Fruit fly (Drosophila melanogaster) whole organism, embryonic: ENCODE results near the gene Ugt35A1.

ENCODE experiments used
- Abd-B ChIP-seq: fragments of 200-800 bp; sonication (Bioruptor generic); optimal IDR thresholded peaks from 2 replicates; lab custom pipeline; 2018; ENCODE audit warnings: missing biosample characterization, mild to moderate bottlenecking, missing genetic modification characterization, moderate library complexity
- Ada2b ChIP-seq: fragments of 200-800 bp; sonication (Bioruptor generic); IDR thresholded peaks from 2 replicates; pipeline ENCODE4 v1.3.6; 2022; ENCODE audit warnings: missing biosample characterization, missing genetic modification characterization
- Atf-2 ChIP-seq: fragments of 200-800 bp; sonication (Bioruptor generic); optimal IDR thresholded peaks from 2 replicates; lab custom pipeline; 2016; ENCODE audit warnings: missing biosample characterization, missing genetic modification characterization
- Atf3 ChIP-seq: fragments of 200-800 bp; sonication (Bioruptor generic); optimal IDR thresholded peaks from 3 replicates; lab custom pipeline; 2016; ENCODE audit warnings: missing biosample characterization, missing genetic modification characterization
- Bdp1 ChIP-seq: fragments of 200-800 bp; sonication (Bioruptor generic); optimal IDR thresholded peaks from 3 replicates; lab custom pipeline; 2016; ENCODE audit warnings: missing biosample characterization, missing genetic modification characterization
- BtbVII ChIP-seq: fragments of 200-800 bp; sonication (Bioruptor generic); optimal IDR thresholded peaks from 3 replicates; lab custom pipeline; 2017; ENCODE audit warnings: missing biosample characterization, mild to moderate bottlenecking, missing genetic modification characterization
- CG10321 ChIP-seq: fragments of 200-800 bp; sonication (Bioruptor generic); IDR thresholded peaks from 2 replicates; pipeline ENCODE4 v1.3.6; 2022; ENCODE audit warnings: missing biosample characterization, missing genetic modification characterization
- CG10959 ChIP-seq: fragments of 200-800 bp; sonication (Bioruptor generic); IDR thresholded peaks from 2 replicates; pipeline ENCODE4 v1.3.6; 2022; ENCODE audit warnings: missing biosample characterization, missing genetic modification characterization
- CG11093 ChIP-seq: fragments of 200-800 bp; sonication (Bioruptor generic); IDR thresholded peaks from 3 replicates; pipeline ENCODE4 v1.3.6; 2022; ENCODE audit warnings: missing biosample characterization, missing genetic modification characterization
- CG11456 ChIP-seq: fragments of 200-800 bp; sonication (Bioruptor generic); IDR thresholded peaks from 3 replicates; pipeline ENCODE4 v1.3.6; 2022; ENCODE audit warnings: missing biosample characterization, missing genetic modification characterization
- CG11723 ChIP-seq: fragments of 200-800 bp; sonication (Bioruptor generic); optimal IDR thresholded peaks from 2 replicates; lab custom pipeline; 2017; ENCODE audit warnings: missing biosample characterization, mild to moderate bottlenecking, missing genetic modification characterization
- CG12219 ChIP-seq: fragments of 200-800 bp; sonication (Bioruptor generic); optimal IDR thresholded peaks from 3 replicates; lab custom pipeline; 2018; ENCODE audit warnings: missing biosample characterization, mild to moderate bottlenecking, missing genetic modification characterization
- CG13287 ChIP-seq: fragments of 200-800 bp; sonication (Bioruptor generic); IDR thresholded peaks from 2 replicates; pipeline ENCODE4 v1.3.6; 2022; ENCODE audit warnings: missing biosample characterization, missing genetic modification characterization; ENCODE audit not compliant: partially characterized antibody
- CG14050 ChIP-seq: fragments of 200-800 bp; sonication (Bioruptor generic); IDR thresholded peaks from 3 replicates; pipeline ENCODE4 v1.3.6; 2022; ENCODE audit warnings: missing biosample characterization, missing genetic modification characterization
- CG2120 ChIP-seq: fragments of 200-800 bp; sonication (Bioruptor generic); optimal IDR thresholded peaks from 3 replicates; lab custom pipeline; 2016; ENCODE audit warnings: missing biosample characterization, missing genetic modification characterization
- CG30020 ChIP-seq: fragments of 200-800 bp; optimal IDR thresholded peaks from 2 replicates; lab custom pipeline; 2019; ENCODE audit warnings: missing biosample characterization, mild to moderate bottlenecking, missing genetic modification characterization, moderate library complexity
- CG4360 ChIP-seq: fragments of 200-800 bp; sonication (Bioruptor generic); IDR thresholded peaks from 2 replicates; pipeline ENCODE4 v1.3.6; 2022; ENCODE audit warnings: missing biosample characterization, missing genetic modification characterization
- CG4820 ChIP-seq: fragments of 200-800 bp; sonication (Bioruptor generic); optimal IDR thresholded peaks from 3 replicates; lab custom pipeline; 2016; ENCODE audit warnings: missing biosample characterization, missing genetic modification characterization
- CG7839 ChIP-seq: fragments of 200-800 bp; sonication (Bioruptor generic); optimal IDR thresholded peaks from 3 replicates; lab custom pipeline; 2018; ENCODE audit warnings: missing biosample characterization, mild to moderate bottlenecking, missing genetic modification characterization, moderate library complexity
- CG9215 ChIP-seq: fragments of 200-800 bp; sonication (Bioruptor generic); IDR thresholded peaks from 2 replicates; pipeline ENCODE4 v1.3.6; 2022; ENCODE audit warnings: missing biosample characterization, missing genetic modification characterization
- E2f2 ChIP-seq: fragments of 200-800 bp; sonication (Bioruptor generic); IDR thresholded peaks from 2 replicates; pipeline ENCODE4 v1.3.6; 2022; ENCODE audit warnings: missing biosample characterization, missing genetic modification characterization
- HLH3B ChIP-seq: fragments of 200-800 bp; sonication (Bioruptor generic); IDR thresholded peaks from 2 replicates; pipeline ENCODE4 v1.3.6; 2022; ENCODE audit warnings: missing biosample characterization, missing genetic modification characterization
- Hmx ChIP-seq: fragments of 200-800 bp; sonication (Bioruptor generic); optimal IDR thresholded peaks from 2 replicates; lab custom pipeline; 2016; ENCODE audit warnings: missing biosample characterization, missing genetic modification characterization
- Hr78 ChIP-seq, 2 experiments: fragments of 200-800 bp in 1 of 2; fragments of >200 bp in 1 of 2; sonication (Bioruptor generic) in 1 of 2; optimal IDR thresholded peaks; 2 replicates each; lab custom pipeline; 2017 to 2019; ENCODE audit warnings: missing biosample characterization in 2 of 2, missing genetic modification characterization in 2 of 2, mild to moderate bottlenecking in 1 of 2, moderate library complexity in 1 of 2
- Kr ChIP-seq: fragments of 200-800 bp; sonication (Bioruptor generic); optimal IDR thresholded peaks from 2 replicates; lab custom pipeline; 2017; ENCODE audit warnings: missing biosample characterization, mild to moderate bottlenecking, missing genetic modification characterization
- Mrtf ChIP-seq: fragments of 200-800 bp; sonication (Bioruptor generic); IDR thresholded peaks from 3 replicates; pipeline ENCODE4 v1.3.6; 2022; ENCODE audit warnings: missing biosample characterization, missing genetic modification characterization
- Oli ChIP-seq: fragments of 200-800 bp; sonication (Bioruptor generic); optimal IDR thresholded peaks from 2 replicates; lab custom pipeline; 2018; ENCODE audit warnings: missing biosample characterization, mild to moderate bottlenecking, missing genetic modification characterization, moderate library complexity
- Ssrp ChIP-seq: fragments of 200-800 bp; sonication (Bioruptor generic); optimal IDR thresholded peaks from 2 replicates; lab custom pipeline; 2018; ENCODE audit warnings: missing biosample characterization, mild to moderate bottlenecking, missing genetic modification characterization, moderate library complexity
- ap ChIP-seq: fragments of 200-800 bp; sonication (Bioruptor generic); IDR thresholded peaks from 2 replicates; pipeline ENCODE4 v1.3.6; 2022; ENCODE audit warnings: missing biosample characterization, missing genetic modification characterization
- caup ChIP-seq: fragments of 200-800 bp; sonication (Bioruptor generic); optimal IDR thresholded peaks from 3 replicates; lab custom pipeline; 2017; ENCODE audit warnings: missing biosample characterization, mild to moderate bottlenecking, missing genetic modification characterization, moderate library complexity; ENCODE audit not compliant: severe bottlenecking
- dimm ChIP-seq: fragments of 200-800 bp; sonication (Bioruptor generic); IDR thresholded peaks from 2 replicates; pipeline ENCODE4 v1.3.6; 2022; ENCODE audit warnings: missing biosample characterization, missing genetic modification characterization
- en ChIP-seq: fragments of 200-800 bp; sonication (Bioruptor generic); optimal IDR thresholded peaks from 2 replicates; lab custom pipeline; 2016; ENCODE audit warnings: missing biosample characterization, missing genetic modification characterization
- fu2 ChIP-seq: fragments of 200-800 bp; sonication (Bioruptor generic); optimal IDR thresholded peaks from 2 replicates; lab custom pipeline; 2016; ENCODE audit warnings: missing biosample characterization, missing genetic modification characterization
- gce ChIP-seq: fragments of 200-800 bp; sonication (Bioruptor generic); IDR thresholded peaks from 3 replicates; pipeline ENCODE4 v1.3.6; 2022; ENCODE audit warnings: missing biosample characterization, missing genetic modification characterization
- gcm2 ChIP-seq: fragments of 200-800 bp; sonication (Bioruptor generic); optimal IDR thresholded peaks from 2 replicates; lab custom pipeline; 2016; ENCODE audit warnings: missing biosample characterization, missing genetic modification characterization
- h ChIP-seq: fragments of >200 bp; optimal IDR thresholded peaks from 2 replicates; lab custom pipeline; 2017
- her ChIP-seq: fragments of 200-800 bp; sonication (Bioruptor generic); optimal IDR thresholded peaks from 2 replicates; lab custom pipeline; 2016; ENCODE audit warnings: missing biosample characterization, missing genetic modification characterization
- insv ChIP-seq, 2 experiments: fragments of 200-800 bp; sonication (Bioruptor generic); optimal IDR thresholded peaks; 3 replicates each; lab custom pipeline; 2016 to 2018; ENCODE audit warnings: missing biosample characterization in 2 of 2, missing genetic modification characterization in 2 of 2
- lov ChIP-seq, 2 experiments: fragments of 200-800 bp in 1 of 2; fragments of >200 bp in 1 of 2; sonication (Bioruptor generic) in 1 of 2; IDR thresholded peaks in 1 of 2; optimal IDR thresholded peaks in 1 of 2; 2 replicates in 1 of 2; 3 replicates in 1 of 2; pipeline versions ENCODE4 v1.3.6 to Lab custom; 2017 to 2022; ENCODE audit warnings: missing biosample characterization in 1 of 2, missing genetic modification characterization in 1 of 2
- luna ChIP-seq: fragments of 200-800 bp; sonication (Bioruptor generic); optimal IDR thresholded peaks from 2 replicates; lab custom pipeline; 2016; ENCODE audit warnings: missing biosample characterization, missing genetic modification characterization
- mam ChIP-seq: fragments of 200-800 bp; sonication (Bioruptor generic); optimal IDR thresholded peaks from 3 replicates; lab custom pipeline; 2016; ENCODE audit warnings: missing biosample characterization, missing genetic modification characterization
- nom ChIP-seq: fragments of 200-800 bp; sonication (Bioruptor generic); optimal IDR thresholded peaks from 2 replicates; lab custom pipeline; 2017; ENCODE audit warnings: missing biosample characterization, missing genetic modification characterization, mild to moderate bottlenecking, moderate library complexity, missing genetic modification reagents
- scrt ChIP-seq: fragments of 200-800 bp; sonication (Bioruptor generic); optimal IDR thresholded peaks from 2 replicates; lab custom pipeline; 2018; ENCODE audit warnings: missing biosample characterization, mild to moderate bottlenecking, missing genetic modification characterization, moderate library complexity
- sna ChIP-seq: fragments of 200-800 bp; sonication (Bioruptor generic); IDR thresholded peaks from 2 replicates; pipeline ENCODE4 v1.3.6; 2022; ENCODE audit warnings: missing biosample characterization, missing genetic modification characterization; ENCODE audit not compliant: partially characterized antibody
- stwl ChIP-seq: fragments of 200-800 bp; sonication (Bioruptor generic); optimal IDR thresholded peaks from 3 replicates; lab custom pipeline; 2018; ENCODE audit warnings: missing biosample characterization, mild to moderate bottlenecking, missing genetic modification characterization, moderate library complexity
- tll ChIP-seq, 2 experiments: fragments of 200-800 bp in 1 of 2; fragments of >200 bp in 1 of 2; sonication (Bioruptor generic) in 1 of 2; optimal IDR thresholded peaks; 2 replicates each; lab custom pipeline; 2017 to 2019; ENCODE audit warnings: missing biosample characterization in 2 of 2, missing genetic modification characterization in 2 of 2, mild to moderate bottlenecking in 1 of 2, moderate library complexity in 1 of 2
- ttk ChIP-seq: fragments of 200-800 bp; sonication (Bioruptor generic); IDR thresholded peaks from 2 replicates; pipeline ENCODE4 v2.1.2; 2022; ENCODE audit warnings: missing biosample characterization, missing genetic modification characterization
- tx ChIP-seq: fragments of 200-800 bp; sonication (Bioruptor generic); optimal IDR thresholded peaks from 2 replicates; lab custom pipeline; 2016; ENCODE audit warnings: missing biosample characterization, missing genetic modification characterization
- unc-4 ChIP-seq: fragments of 200-800 bp; sonication (Bioruptor generic); IDR thresholded peaks from 2 replicates; pipeline ENCODE4 v1.3.6; 2022; ENCODE audit warnings: missing biosample characterization, missing genetic modification characterization; ENCODE audit not compliant: partially characterized antibody
- zfh2 ChIP-seq: fragments of 200-800 bp; sonication (Bioruptor generic); optimal IDR thresholded peaks from 2 replicates; lab custom pipeline; 2016; ENCODE audit warnings: missing biosample characterization, missing genetic modification characterization

The Ugt35A1 gene

DNA sequence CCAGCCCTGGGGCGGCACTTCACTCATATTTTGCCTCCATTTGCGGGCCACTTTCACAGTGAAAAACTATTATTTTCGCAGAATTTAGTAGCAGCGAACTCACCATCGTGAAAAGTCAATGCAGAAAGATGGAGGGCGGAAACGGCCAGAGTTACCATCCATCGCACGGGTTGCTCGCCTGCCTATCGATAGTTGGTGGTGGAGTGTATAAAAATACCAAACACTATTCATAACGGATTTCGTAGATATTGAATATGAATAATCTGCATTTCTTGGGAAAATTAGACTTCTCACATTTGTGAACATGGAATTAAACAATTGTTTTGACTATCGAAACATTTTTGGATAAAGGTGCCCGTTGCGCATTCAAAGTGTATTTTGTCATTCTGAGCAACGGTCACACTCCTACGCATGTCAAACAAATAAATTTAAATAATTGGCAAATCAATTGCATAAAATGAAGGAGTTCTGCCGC lies 43.7 kb upstream of the Ugt35A1 start, which contains the start of the genes RpS25 and CG4820 (continued):
- TF ChIP-seq CG14050 (GFP tag; lab: Robert Waterston, UW) (peak; percentile 85), Hmx (GFP tag; lab: Kevin White, UChicago) (peak; percentile 25), caup (peak; percentile 97), Bdp1 (GFP tag; lab: Kevin White, UChicago) (peak; percentile 86), gce (peak; percentile 86; the same call in 2 of the 3 replicates), fu2 (peak; percentile 90), ap (peak; percentile 71), ttk (peak; percentile 85), CG4820 (GFP tag; lab: Kevin White, UChicago) (peak; percentile 94), Hr78 (GFP tag; optimal IDR thresholded peaks at IDR 0.05; lab: Kevin White, UChicago) (peak in 1 of 2 experiments; percentile 27), her (GFP tag; lab: Kevin White, UChicago) (peak; percentile 91), sna (peak; percentile 89), CG11723 (peak; percentile 88), CG13287 (GFP tag; lab: Robert Waterston, UW) (peak; percentile 91), tll (GFP tag; optimal IDR thresholded peaks at IDR 0.05; lab: Kevin White, UChicago) (peak; percentile 40 to 90), CG2120 (GFP tag; lab: Kevin White, UChicago) (peak; percentile 78), tx (GFP tag; lab: Kevin White, UChicago) (peak; percentile 80), luna (GFP tag; lab: Kevin White, UChicago) (peak; percentile 86), gcm2 (GFP tag; lab: Kevin White, UChicago) (peak; percentile 86), E2f2 (GFP tag; lab: Robert Waterston, UW) (peak; percentile 80), en (peak; percentile 88), CG11093 (GFP tag; lab: Robert Waterston, UW) (0 out of 3 replicates have a peak, but pooled peaks have one; percentile 42), CG11456 (GFP tag; lab: Robert Waterston, UW) (peak; percentile 91), unc-4 (GFP tag; lab: Robert Waterston, UW) (peak; percentile 93), mam (GFP tag; lab: Kevin White, UChicago) (peak; percentile 76), Atf3 (GFP tag; lab: Kevin White, UChicago) (peak; percentile 86), Atf-2 (GFP tag; lab: Kevin White, UChicago) (peak; percentile 89), CG4360 (GFP tag; lab: Robert Waterston, UW) (0 out of 2 replicates have a peak, but pooled peaks have one; percentile 37), BtbVII (GFP tag; lab: Kevin White, UChicago) (peak; percentile 92), CG12219 (GFP tag; lab: Kevin White, UChicago) (peak; percentile 90), stwl (tag; lab: Kevin White, UChicago) (peak; percentile 88), zfh2 (GFP tag; lab: Kevin White, UChicago) (peak; percentile 70), Oli (tag; lab: Kevin White, UChicago) (peak; percentile 82), insv (GFP tag; optimal IDR thresholded peaks at IDR 0.05; lab: Kevin White, UChicago) (peak in 1 of 2 experiments; percentile 84), HLH3B (GFP tag; lab: Robert Waterston, UW) (peak; percentile 82), Ada2b (GFP tag; lab: Robert Waterston, UW) (peak; percentile 66), CG7839 (tag; lab: Kevin White, UChicago) (peak; percentile 86), Abd-B (GFP tag; lab: Kevin White, UChicago) (peak; percentile 70), Ssrp (tag; lab: Kevin White, UChicago) (peak; percentile 81), Mrtf (GFP tag; lab: Robert Waterston, UW) (peak; percentile 82), dimm (GFP tag; lab: Robert Waterston, UW) (peak; percentile 54), CG30020 (peak; percentile 84), Kr (peak; percentile 72), lov (optimal IDR thresholded peaks at IDR 0.05; lab: Kevin White, UChicago) (no peak), lov (GFP tag; IDR thresholded peaks at IDR 0.05; lab: Robert Waterston, UW) (peak; percentile 89), CG10959 (peak; percentile 72), h (lab: Kevin White, UChicago) (no peak), CG10321 (peak; percentile 54), CG9215 (GFP tag; lab: Robert Waterston, UW) (peak; percentile 65), scrt (peak; percentile 87), nom (GFP tag; lab: Kevin White, UChicago) (peak; percentile 90)
